Fruit fly (Drosophila melanogaster) whole organism, wandering third instar larva: Measurements from ENCODE around the gene Pli.

Experiments used
- Abd-B ChIP-seq: fragments of >200 bp; optimal IDR thresholded peaks from 2 replicates; lab custom pipeline; 2017; ENCODE audit warnings: missing biosample characterization, missing genetic modification characterization
- CG32264 ChIP-seq: fragments of 200-800 bp; sonication (Bioruptor generic); optimal IDR thresholded peaks from 2 replicates; lab custom pipeline; 2016; ENCODE audit warnings: missing biosample characterization, missing genetic modification characterization
- CG9705 ChIP-seq: fragments of 200-800 bp; sonication (Bioruptor generic); optimal IDR thresholded peaks from 2 replicates; lab custom pipeline; 2018; ENCODE audit warnings: missing biosample characterization, mild to moderate bottlenecking, missing genetic modification characterization
- Dfd ChIP-seq: fragments of >200 bp; optimal IDR thresholded peaks from 2 replicates; lab custom pipeline; 2017; ENCODE audit warnings: missing biosample characterization, missing genetic modification characterization
- Dif ChIP-seq: fragments of 200-275, 200-300 bp; sonication (Bioruptor generic); optimal IDR thresholded peaks from 2 replicates; lab custom pipeline; 2018; ENCODE audit warnings: missing biosample characterization, missing genetic modification characterization; ENCODE audit not compliant: partially characterized antibody
- GATAd ChIP-seq: sonication (Bioruptor generic); optimal IDR thresholded peaks from 2 replicates; lab custom pipeline; 2016; ENCODE audit warnings: missing biosample characterization, missing genetic modification characterization
- HLH106 ChIP-seq: fragments of 200-800 bp; optimal IDR thresholded peaks from 3 replicates; lab custom pipeline; 2019; ENCODE audit warnings: missing biosample characterization, mild to moderate bottlenecking, missing genetic modification characterization, moderate library complexity
- Hnf4 ChIP-seq: fragments of 200-800 bp; sonication (Bioruptor generic); optimal IDR thresholded peaks from 2 replicates; lab custom pipeline; 2016; ENCODE audit warnings: missing biosample characterization, mild to moderate bottlenecking, missing genetic modification characterization
- Hr78 ChIP-seq: fragments of >200 bp; optimal IDR thresholded peaks from 2 replicates; lab custom pipeline; 2017; ENCODE audit warnings: missing biosample characterization, missing genetic modification characterization
- Hr83 ChIP-seq: fragments of 200-300 bp; sonication (Bioruptor generic); optimal IDR thresholded peaks from 2 replicates; lab custom pipeline; 2016; ENCODE audit warnings: missing biosample characterization, mild to moderate bottlenecking, missing genetic modification characterization, moderate library complexity; ENCODE audit not compliant: poor library complexity, severe bottlenecking
- Jra ChIP-seq: sonication (Bioruptor generic); optimal IDR thresholded peaks from 2 replicates; lab custom pipeline; 2016; ENCODE audit warnings: missing biosample characterization, missing genetic modification characterization
- Mio ChIP-seq: sonication (Bioruptor generic); optimal IDR thresholded peaks from 2 replicates; lab custom pipeline; 2016; ENCODE audit warnings: missing biosample characterization, missing genetic modification characterization
- Myc ChIP-seq: fragments of >200 bp; optimal IDR thresholded peaks from 2 replicates; lab custom pipeline; 2017
- N ChIP-seq: fragments of >200 bp; optimal IDR thresholded peaks from 2 replicates; lab custom pipeline; 2018; ENCODE audit warnings: missing biosample characterization, missing external identifiers, missing genetic modification characterization
- OdsH ChIP-seq: fragments of 200-800 bp; sonication (Bioruptor generic); optimal IDR thresholded peaks from 2 replicates; lab custom pipeline; 2016; ENCODE audit warnings: missing biosample characterization, mild to moderate bottlenecking, missing genetic modification characterization
- Rel ChIP-seq, 2 experiments: fragments of 200-800 bp; sonication (Bioruptor generic) in 1 of 2; optimal IDR thresholded peaks; 2 replicates in 1 of 2; 3 replicates in 1 of 2; lab custom pipeline; 2016 to 2019; ENCODE audit warnings: mild to moderate bottlenecking in 2 of 2, missing biosample characterization in 2 of 2, missing genetic modification characterization in 2 of 2, moderate library complexity in 1 of 2
- Sp1 ChIP-seq: fragments of 200-800 bp; sonication (Bioruptor generic); optimal IDR thresholded peaks from 3 replicates; lab custom pipeline; 2019; ENCODE audit warnings: missing biosample characterization, mild to moderate bottlenecking, missing genetic modification characterization, moderate library complexity
- Vsx2 ChIP-seq: fragments of 200-300, 225-300 bp; sonication (Bioruptor generic); optimal IDR thresholded peaks from 2 replicates; lab custom pipeline; 2018; ENCODE audit warnings: missing biosample characterization, missing genetic modification characterization; ENCODE audit not compliant: partially characterized antibody
- br ChIP-seq: fragments of 200-800 bp; sonication (Bioruptor generic); optimal IDR thresholded peaks from 2 replicates; lab custom pipeline; 2016; ENCODE audit warnings: missing biosample characterization, missing genetic modification characterization
- brk ChIP-seq: fragments of 200-800 bp; sonication (Bioruptor generic); optimal IDR thresholded peaks from 2 replicates; lab custom pipeline; 2016; ENCODE audit warnings: missing biosample characterization, mild to moderate bottlenecking, missing genetic modification characterization
- dl ChIP-seq, 2 experiments: fragments of 175-275, 200-275 bp in 1 of 2; fragments of 200-275 bp in 1 of 2; sonication (Bioruptor generic); optimal IDR thresholded peaks; lab custom pipeline; 2018; ENCODE audit warnings: mild to moderate bottlenecking in 2 of 2, missing biosample characterization in 2 of 2, missing genetic modification characterization in 2 of 2, moderate library complexity in 2 of 2; ENCODE audit not compliant: partially characterized antibody in 2 of 2, insufficient read depth in 1 of 2
- dmrt93B ChIP-seq: fragments of 200-800 bp; sonication (Bioruptor generic); optimal IDR thresholded peaks from 2 replicates; lab custom pipeline; 2018; ENCODE audit warnings: missing biosample characterization, mild to moderate bottlenecking, missing genetic modification characterization
- dsf ChIP-seq: sonication (Bioruptor generic); optimal IDR thresholded peaks from 2 replicates; lab custom pipeline; 2016; ENCODE audit warnings: missing biosample characterization, missing genetic modification characterization, borderline replicate concordance
- foxo ChIP-seq, 2 experiments: fragments of 200-800 bp; sonication (Bioruptor generic); optimal IDR thresholded peaks; 2 replicates in 1 of 2; 3 replicates in 1 of 2; lab custom pipeline; 2016 to 2017; ENCODE audit warnings: missing biosample characterization in 2 of 2, missing genetic modification characterization in 2 of 2
- fru ChIP-seq: fragments of 200-800 bp; sonication (Bioruptor generic); optimal IDR thresholded peaks from 3 replicates; lab custom pipeline; 2016; ENCODE audit warnings: missing biosample characterization, mild to moderate bottlenecking, missing genetic modification characterization
- jim ChIP-seq: fragments of 175-275, 200-325 bp; sonication (Bioruptor generic); optimal IDR thresholded peaks from 2 replicates; lab custom pipeline; 2016; ENCODE audit warnings: missing biosample characterization, mild to moderate bottlenecking, missing genetic modification characterization
- lola ChIP-seq: fragments of >200 bp; optimal IDR thresholded peaks from 2 replicates; lab custom pipeline; 2017; ENCODE audit warnings: missing biosample characterization, missing genetic modification characterization
- pan ChIP-seq: fragments of >200 bp; optimal IDR thresholded peaks from 2 replicates; lab custom pipeline; 2017
- psq ChIP-seq: fragments of 200-800 bp; sonication (Bioruptor generic); optimal IDR thresholded peaks from 3 replicates; lab custom pipeline; 2017; ENCODE audit warnings: missing biosample characterization, mild to moderate bottlenecking, missing genetic modification characterization, moderate library complexity
- rgr ChIP-seq: fragments of 200-800 bp; sonication (Bioruptor generic); optimal IDR thresholded peaks from 3 replicates; lab custom pipeline; 2016; ENCODE audit warnings: missing biosample characterization, mild to moderate bottlenecking, missing genetic modification characterization
- sage ChIP-seq: fragments of 200-800 bp; sonication (Bioruptor generic); optimal IDR thresholded peaks from 2 replicates; lab custom pipeline; 2016; ENCODE audit warnings: missing biosample characterization, mild to moderate bottlenecking, missing genetic modification characterization
- sv ChIP-seq: fragments of 200-800 bp; sonication (Bioruptor generic); optimal IDR thresholded peaks from 3 replicates; lab custom pipeline; 2016; ENCODE audit warnings: missing biosample characterization, missing genetic modification characterization
- tai ChIP-seq: sonication (Bioruptor generic); optimal IDR thresholded peaks from 2 replicates; lab custom pipeline; 2016; ENCODE audit warnings: missing biosample characterization, missing genetic modification characterization
- usp ChIP-seq: fragments of >200 bp; optimal IDR thresholded peaks from 2 replicates; lab custom pipeline; 2017; ENCODE audit warnings: missing biosample characterization, missing genetic modification characterization
- woc ChIP-seq: sonication (Bioruptor generic); optimal IDR thresholded peaks from 2 replicates; lab custom pipeline; 2016; ENCODE audit warnings: missing biosample characterization, mild to moderate bottlenecking, missing genetic modification characterization

Gene Pli

DNA sequence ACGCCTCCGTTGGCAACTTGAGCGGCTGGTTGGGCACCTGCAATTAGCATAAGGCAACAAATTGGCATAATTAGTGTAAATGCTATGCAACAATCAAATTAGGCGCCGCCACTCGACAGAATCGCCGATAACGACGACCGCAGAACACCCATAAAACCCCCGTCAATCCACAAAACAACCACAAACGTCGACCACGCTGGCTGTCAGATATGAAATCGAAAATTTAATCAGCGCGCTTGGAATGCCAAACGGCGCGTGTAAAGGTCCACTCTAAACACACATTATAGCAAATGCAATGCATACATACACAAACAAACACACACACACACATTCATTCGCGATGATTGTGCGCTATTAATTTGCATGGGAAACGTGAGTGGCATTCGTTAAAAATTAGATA, 13.6 kb upstream of the Pli start:
- TF ChIP-seq usp (GFP tag; lab: Kevin White, UChicago) (no peak), Rel (GFP tag; optimal IDR thresholded peaks at IDR 0.05; lab: Kevin White, UChicago) (no peak), Rel (tag; optimal IDR thresholded peaks at IDR 0.05; lab: Kevin White, UChicago) (peak; percentile 71)

DNA sequence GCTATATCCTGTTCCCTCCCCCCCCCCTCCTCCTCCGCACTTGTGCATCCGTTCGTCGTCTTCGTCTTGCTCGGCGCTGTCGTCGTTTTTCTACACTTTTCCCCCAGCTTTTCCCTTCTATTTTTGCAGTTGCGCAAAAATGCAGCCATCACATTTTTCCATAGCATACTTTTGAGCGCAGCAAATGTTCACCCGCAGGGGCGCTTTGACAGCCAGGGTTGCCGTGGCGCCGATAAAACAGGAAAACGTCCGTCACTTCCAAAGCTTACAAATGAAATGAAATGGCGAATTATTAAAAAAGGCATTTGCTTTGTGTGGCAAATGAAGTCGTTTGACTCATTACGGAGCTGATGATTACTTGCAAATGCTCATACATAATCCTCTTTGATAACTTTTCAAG, 12.7 kb upstream of the Pli start:
- TF ChIP-seq psq (GFP tag; lab: Kevin White, UChicago) (no peak), Rel (GFP tag; optimal IDR thresholded peaks at IDR 0.05; lab: Kevin White, UChicago) (no peak), Rel (tag; optimal IDR thresholded peaks at IDR 0.05; lab: Kevin White, UChicago) (peak; percentile 26), br (GFP tag; lab: Kevin White, UChicago) (no peak)

DNA sequence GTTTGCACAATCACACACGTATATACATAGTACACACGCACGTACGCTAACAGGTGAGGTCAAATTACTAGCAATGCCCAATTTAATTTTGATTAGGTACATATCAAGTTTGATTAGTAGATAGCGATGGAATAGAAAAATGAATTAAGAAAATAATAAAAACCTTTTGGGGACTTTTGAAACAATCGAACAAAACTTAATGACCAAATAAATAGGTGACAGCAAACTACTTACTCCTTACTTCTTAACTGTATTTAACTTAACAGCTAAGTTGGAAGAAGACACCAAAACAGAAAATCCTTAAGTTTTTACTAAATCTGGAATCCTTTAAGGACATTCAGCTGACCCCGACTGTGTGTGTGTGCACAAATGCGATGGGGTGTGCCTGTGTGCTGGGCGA, 12.2 kb upstream of the Pli start:
- no peak for TF ChIP-seq CG32264 (GFP tag; lab: Kevin White, UChicago)
- TF ChIP-seq dmrt93B, result no peak
- TF ChIP-seq OdsH (GFP tag; lab: Kevin White, UChicago), result no peak
- no peak for TF ChIP-seq tai
- TF ChIP-seq lola (GFP tag; lab: Kevin White, UChicago), result no peak
- no peak for TF ChIP-seq psq (GFP tag; lab: Kevin White, UChicago)
- TF ChIP-seq Abd-B (GFP tag; lab: Kevin White, UChicago), result no peak
- no peak for TF ChIP-seq fru (GFP tag; lab: Kevin White, UChicago)

DNA sequence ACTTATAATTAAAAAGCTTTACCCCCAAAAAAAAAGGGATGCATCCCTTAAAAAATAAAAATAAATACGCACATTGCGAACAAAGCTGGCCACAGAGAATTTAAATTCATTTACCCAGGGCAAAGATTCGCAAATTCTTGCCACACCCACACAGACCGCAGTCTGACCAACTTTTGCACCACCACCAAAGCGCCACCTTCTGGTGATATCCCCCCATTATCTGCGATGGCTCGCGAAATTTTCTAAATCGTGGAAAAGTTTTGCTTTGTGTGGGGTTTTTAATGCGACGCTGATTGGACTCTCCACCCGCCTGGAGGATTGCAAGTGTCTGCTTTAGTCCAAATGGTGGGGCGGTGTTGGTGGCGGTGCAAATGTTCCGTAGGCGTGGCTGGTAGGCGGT, 10.2 kb upstream of the Pli start:
- no peak for TF ChIP-seq rgr (GFP tag; lab: Kevin White, UChicago)
- TF ChIP-seq dsf (GFP tag; lab: Kevin White, UChicago), result no peak
- TF ChIP-seq GATAd (GFP tag; lab: Kevin White, UChicago), result no peak
- no peak for TF ChIP-seq Vsx2
- TF ChIP-seq dl (GFP tag; optimal IDR thresholded peaks at IDR 0.05; lab: Kevin White, UChicago; ENCODE audit: insufficient read depth in 1 of 2, partially characterized antibody in 2 of 2), result no peak
- no peak for TF ChIP-seq N (GFP tag; lab: Kevin White, UChicago)
- no peak for TF ChIP-seq Jra (GFP tag; lab: Kevin White, UChicago)
- no peak for TF ChIP-seq pan (lab: Kevin White, UChicago)
- TF ChIP-seq lola (GFP tag; lab: Kevin White, UChicago), result no peak
- no peak for TF ChIP-seq Dif

DNA sequence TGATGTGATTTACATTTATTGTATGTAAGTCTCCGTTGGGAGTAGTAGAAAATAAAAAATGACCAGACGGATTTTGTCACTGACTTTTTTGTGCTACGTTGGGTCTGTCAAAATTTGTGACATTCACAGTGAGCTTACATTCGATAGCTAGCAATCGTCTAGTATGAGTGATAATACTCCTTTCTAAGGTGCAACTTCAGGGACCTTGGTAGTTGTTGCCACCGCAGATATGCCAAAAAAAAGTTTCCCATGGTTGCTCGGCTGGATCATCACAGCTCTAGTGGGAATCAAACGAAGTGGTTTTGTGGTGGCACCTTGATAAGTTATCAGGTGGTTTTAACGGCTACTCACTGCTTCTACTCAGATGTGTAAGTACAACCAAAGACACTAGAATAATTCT, 3.6 kb upstream of the Pli start, which contains the start of gene tbrd-1:
Gene tbrd-1 (minus strand): TSS at position 101 of the 400 bp plus-strand sequence.
- TF ChIP-seq Rel (GFP tag; optimal IDR thresholded peaks at IDR 0.05; lab: Kevin White, UChicago) (no peak), Rel (tag; optimal IDR thresholded peaks at IDR 0.05; lab: Kevin White, UChicago) (no peak), foxo (GFP tag; optimal IDR thresholded peaks at IDR 0.05; lab: Kevin White, UChicago) (no peak), Mio (no peak), GATAd (GFP tag; lab: Kevin White, UChicago) (no peak), Vsx2 (no peak), fru (GFP tag; lab: Kevin White, UChicago) (no peak), Abd-B (GFP tag; lab: Kevin White, UChicago) (no peak), rgr (GFP tag; lab: Kevin White, UChicago) (no peak), Myc (lab: Kevin White, UChicago) (no peak), HLH106 (no peak), dmrt93B (no peak), lola (GFP tag; lab: Kevin White, UChicago) (no peak), N (GFP tag; lab: Kevin White, UChicago) (no peak), brk (GFP tag; lab: Kevin White, UChicago) (no peak)

DNA sequence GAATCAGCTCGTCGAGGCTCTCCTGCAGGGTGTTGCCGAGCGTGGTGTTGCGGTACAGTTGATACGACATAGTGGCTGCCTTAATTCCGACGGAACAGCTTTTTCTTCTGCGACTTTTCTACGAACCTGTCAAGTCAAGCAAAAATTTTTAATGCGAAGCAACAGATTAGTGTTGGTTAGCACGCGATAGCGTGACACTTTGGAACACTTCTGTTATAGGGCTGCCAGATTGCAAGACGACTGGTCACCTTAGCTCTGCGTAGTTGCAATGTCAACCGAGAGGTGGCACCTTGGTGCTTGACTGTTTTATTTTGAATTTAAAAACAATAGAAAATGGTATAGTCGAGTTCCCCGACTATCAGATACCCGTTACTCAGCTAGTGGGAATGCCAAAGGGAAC, 1.0 kb upstream of the Pli start, which contains the start of gene TfIIA-S:
Gene TfIIA-S (minus strand): TSS at position 175 of the 400 bp plus-strand sequence.
- TF ChIP-seq Hr83 (GFP tag; lab: Kevin White, UChicago) (peak; percentile 95), Dif (peak; percentile 62), pan (lab: Kevin White, UChicago) (no peak), br (GFP tag; lab: Kevin White, UChicago) (peak; percentile 79), sage (GFP tag; lab: Kevin White, UChicago) (no peak), HLH106 (peak; percentile 71), dmrt93B (peak; percentile 58), Dfd (no peak), Myc (lab: Kevin White, UChicago) (no peak), N (GFP tag; lab: Kevin White, UChicago) (no peak), jim (GFP tag; lab: Kevin White, UChicago) (no peak), GATAd (GFP tag; lab: Kevin White, UChicago) (peak; percentile 45), sv (peak; percentile 78), Sp1 (GFP tag; lab: Kevin White, UChicago) (peak; percentile 61), dl (GFP tag; optimal IDR thresholded peaks at IDR 0.05; lab: Kevin White, UChicago; ENCODE audit: insufficient read depth in 1 of 2, partially characterized antibody in 2 of 2) (no peak), brk (GFP tag; lab: Kevin White, UChicago) (no peak), Vsx2 (no peak), fru (GFP tag; lab: Kevin White, UChicago) (peak; percentile 72), CG9705 (GFP tag; lab: Kevin White, UChicago) (peak; percentile 77), psq (GFP tag; lab: Kevin White, UChicago) (peak; percentile 58), Jra (GFP tag; lab: Kevin White, UChicago) (peak; percentile 57), CG32264 (GFP tag; lab: Kevin White, UChicago) (peak; percentile 10), Hr78 (GFP tag; lab: Kevin White, UChicago) (no peak), Abd-B (GFP tag; lab: Kevin White, UChicago) (no peak), OdsH (GFP tag; lab: Kevin White, UChicago) (peak; percentile 66), Hnf4 (GFP tag; lab: Kevin White, UChicago) (no peak), Mio (peak; percentile 44), Rel (GFP tag; optimal IDR thresholded peaks at IDR 0.05; lab: Kevin White, UChicago) (no peak), Rel (tag; optimal IDR thresholded peaks at IDR 0.05; lab: Kevin White, UChicago) (peak; percentile 69), woc (no peak)
